Worm (Caenorhabditis elegans): Measurements from ENCODE around the gene R10E4.6.
A peak's percentile ranks its signal among the peaks of the same experiment; 100 is the strongest.

Gene R10E4.6

ce11 chrIII:4313061-4313962 is 20.1 kb downstream of the R10E4.6 start, which contains the start of the genes evl-14 and dcn-1 (continued):
- peak; percentile 61 for TF ChIP-seq F13H6.1 (tag; optimal IDR thresholded peaks at IDR 0.05)
- no peak for TF ChIP-seq nhr-77 (tag; optimal IDR thresholded peaks at IDR 0.05)
- TF ChIP-seq mab-5 (tag; optimal IDR thresholded peaks at IDR 0.05), result peak; percentile 30
- TF ChIP-seq ztf-4 (tag; optimal IDR thresholded peaks at IDR 0.05), result peak; percentile 11
- no peak for TF ChIP-seq unc-39 (tag; optimal IDR thresholded peaks at IDR 0.05)
- no peak for TF ChIP-seq sma-9 (GFP tag; optimal IDR thresholded peaks at IDR 0.05)
- TF ChIP-seq sma-9 (tag; optimal IDR thresholded peaks at IDR 0.05), result no peak
- no peak for TF ChIP-seq nhr-237 (tag; optimal IDR thresholded peaks at IDR 0.05)
- peak; percentile 73 for TF ChIP-seq nhr-21 (tag; optimal IDR thresholded peaks at IDR 0.05)

DNA sequence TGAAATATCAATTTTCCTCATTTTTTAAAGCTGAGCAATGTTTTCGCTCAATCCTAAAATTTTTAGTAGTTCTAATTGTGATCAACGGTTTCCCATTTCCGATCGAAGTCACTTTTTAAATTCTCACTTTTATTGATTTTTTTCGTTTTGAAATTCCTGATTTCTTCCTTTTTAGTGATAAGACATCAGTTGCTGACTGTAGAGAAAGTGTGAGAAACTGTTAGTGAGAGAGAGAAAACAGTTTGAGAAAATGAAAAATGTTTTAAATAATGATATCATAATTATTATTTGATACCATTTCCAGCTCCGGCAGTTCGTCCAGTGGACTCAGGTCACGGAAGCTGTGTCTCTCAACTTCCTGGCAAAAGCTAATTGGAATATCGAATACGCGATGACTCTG is 21.3 kb downstream of the R10E4.6 start:
- no peak for TF ChIP-seq nhr-6 (tag; optimal IDR thresholded peaks at IDR 0.05)
- peak; percentile 31 for TF ChIP-seq fos-1 (tag; optimal IDR thresholded peaks at IDR 0.05)

ce11 chrIII:4317065-4317752 is 24.0 kb downstream of the R10E4.6 start, which contains the start of gene tag-131:
Gene tag-131 (plus strand): TSS chrIII:4317702.
- TF ChIP-seq elt-3 (tag; optimal IDR thresholded peaks at IDR 0.05) (no peak), elt-1 (tag; optimal IDR thresholded peaks at IDR 0.05) (no peak), sma-9 (GFP tag; optimal IDR thresholded peaks at IDR 0.05) (peak; percentile 20), sma-9 (tag; optimal IDR thresholded peaks at IDR 0.05) (no peak), nhr-129 (tag; optimal IDR thresholded peaks at IDR 0.05) (peak; percentile 46), zag-1 (tag; optimal IDR thresholded peaks at IDR 0.05) (no peak), skn-1 (tag; optimal IDR thresholded peaks at IDR 0.05) (no peak), crh-2 (tag; optimal IDR thresholded peaks at IDR 0.05) (peak; percentile 30), nhr-23 (tag; optimal IDR thresholded peaks at IDR 0.05) (no peak), mbf-1 (tag; optimal IDR thresholded peaks at IDR 0.05) (no peak), sem-4 (tag; optimal IDR thresholded peaks at IDR 0.05) (no peak), lsy-2 (tag; optimal IDR thresholded peaks at IDR 0.05) (peak in 1 of 2 experiments; percentile 56), C34F6.9 (tag; optimal IDR thresholded peaks at IDR 0.05) (peak; percentile 67), nhr-237 (tag; optimal IDR thresholded peaks at IDR 0.05) (no peak), egl-27 (tag; optimal IDR thresholded peaks at IDR 0.05) (no peak), F13H6.1 (tag; optimal IDR thresholded peaks at IDR 0.05) (peak; percentile 64), nhr-6 (tag; optimal IDR thresholded peaks at IDR 0.05) (peak; percentile 34), nhr-10 (tag; optimal IDR thresholded peaks at IDR 0.05) (no peak), ztf-11 (tag; optimal IDR thresholded peaks at IDR 0.05) (no peak), ama-1 (optimal IDR thresholded peaks at IDR 0.05) (no peak), mab-5 (tag; optimal IDR thresholded peaks at IDR 0.05) (no peak), fos-1 (tag; optimal IDR thresholded peaks at IDR 0.05) (peak; percentile 11), nhr-21 (tag; optimal IDR thresholded peaks at IDR 0.05) (peak; percentile 56)

ce11 chrIII:4320113-4320512 is 26.9 kb downstream of the R10E4.6 start, which contains the start of gene H38K22.6:
Gene H38K22.6 (plus strand): TSS chrIII:4320413.
- TF ChIP-seq lin-13 (GFP tag; optimal IDR thresholded peaks at IDR 0.05), result no peak
- no peak for TF ChIP-seq unc-39 (tag; optimal IDR thresholded peaks at IDR 0.05)
- TF ChIP-seq F13H6.1 (tag; optimal IDR thresholded peaks at IDR 0.05), result no peak
- no peak for TF ChIP-seq nhr-10 (tag; optimal IDR thresholded peaks at IDR 0.05)

DNA sequence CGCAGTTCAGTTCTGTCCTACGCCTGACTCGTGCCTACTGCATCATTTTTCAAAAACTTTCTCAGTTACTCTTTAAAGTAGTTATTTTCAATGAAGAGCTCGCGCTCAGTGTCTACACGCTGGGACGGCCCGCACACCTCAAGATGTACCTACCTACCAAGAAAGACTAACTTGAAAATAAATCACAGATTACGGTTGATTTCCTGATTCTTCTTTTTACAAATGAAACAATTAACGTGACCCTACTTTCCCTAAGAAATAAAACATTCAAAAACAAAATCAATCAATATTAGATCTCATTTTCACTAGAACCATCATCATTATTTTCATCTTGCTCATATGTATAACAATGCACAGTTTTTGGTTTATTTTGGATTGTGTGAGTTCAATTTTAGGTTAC is 28.2 kb downstream of the R10E4.6 start, which contains the start of gene H38K22.7:
H38K22.7 (plus strand) TSS at position 301 of the 400 bp plus-strand sequence.
- no peak for TF ChIP-seq ama-1 (optimal IDR thresholded peaks at IDR 0.05)
- TF ChIP-seq sma-3 (GFP tag; optimal IDR thresholded peaks at IDR 0.05), result no peak
- no peak for TF ChIP-seq C34F6.9 (tag; optimal IDR thresholded peaks at IDR 0.05)
- TF ChIP-seq R02D3.7 (tag; optimal IDR thresholded peaks at IDR 0.05), result no peak
- no peak for TF ChIP-seq gmeb-1 (tag; optimal IDR thresholded peaks at IDR 0.05)
- TF ChIP-seq unc-55 (GFP tag; optimal IDR thresholded peaks at IDR 0.05), result no peak
- TF ChIP-seq nhr-21 (tag; optimal IDR thresholded peaks at IDR 0.05), result no peak
- no peak for TF ChIP-seq lsy-2 (tag; optimal IDR thresholded peaks at IDR 0.05)
- TF ChIP-seq F13H6.1 (tag; optimal IDR thresholded peaks at IDR 0.05), result no peak
- no peak for TF ChIP-seq mdl-1 (tag; optimal IDR thresholded peaks at IDR 0.05)
- no peak for TF ChIP-seq mbf-1 (tag; optimal IDR thresholded peaks at IDR 0.05)
- no peak for TF ChIP-seq nhr-129 (tag; optimal IDR thresholded peaks at IDR 0.05)
- no peak for TF ChIP-seq ceh-16 (tag; optimal IDR thresholded peaks at IDR 0.05)
- TF ChIP-seq ZK546.5 (tag; optimal IDR thresholded peaks at IDR 0.05), result no peak
- TF ChIP-seq crh-2 (tag; optimal IDR thresholded peaks at IDR 0.05), result no peak
- no peak for TF ChIP-seq sem-4 (tag; optimal IDR thresholded peaks at IDR 0.05)
- TF ChIP-seq skn-1 (tag; optimal IDR thresholded peaks at IDR 0.05), result no peak
- no peak for TF ChIP-seq nhr-77 (tag; optimal IDR thresholded peaks at IDR 0.05)
- TF ChIP-seq nhr-12 (tag; optimal IDR thresholded peaks at IDR 0.05), result no peak
